Worm (Caenorhabditis elegans): ENCODE results near the gene F01G10.9.

The F01G10.9 gene

DNA sequence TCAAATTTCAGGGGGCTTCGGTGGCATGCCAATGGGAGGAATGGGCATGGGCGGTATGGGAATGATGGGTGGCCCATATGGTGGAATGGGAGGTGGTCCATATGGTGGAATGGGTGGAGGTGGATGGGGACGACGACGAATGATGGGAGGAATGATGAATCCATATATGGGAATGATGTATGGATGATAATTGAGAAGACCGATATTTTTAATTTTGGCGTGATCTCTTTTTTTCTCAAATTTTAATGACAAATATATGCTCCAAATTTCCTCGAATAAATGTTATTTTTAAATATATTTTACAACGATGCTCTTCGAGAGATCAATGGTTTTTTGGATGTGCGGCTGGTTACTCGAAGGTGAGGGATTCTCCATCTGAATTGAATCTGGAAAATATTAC, 18.3 kb upstream of the F01G10.9 start, which contains the start of gene Y43C5A.4:
Y43C5A.4 (plus strand) TSS at position 301 of the 400 bp plus-strand sequence.
- TF ChIP-seq ztf-11 (tag; optimal IDR thresholded peaks at IDR 0.05) (no peak), ceh-90 (tag; optimal IDR thresholded peaks at IDR 0.05) (no peak), ces-1 (GFP tag; optimal IDR thresholded peaks at IDR 0.05) (no peak), snu-23 (GFP tag; optimal IDR thresholded peaks at IDR 0.05) (no peak), zip-4 (GFP tag; optimal IDR thresholded peaks at IDR 0.05) (no peak), lin-14 (GFP tag; optimal IDR thresholded peaks at IDR 0.05) (no peak), nhr-28 (tag; optimal IDR thresholded peaks at IDR 0.05) (no peak), hpl-2 (GFP tag; optimal IDR thresholded peaks at IDR 0.05) (no peak), C16A3.4 (tag; optimal IDR thresholded peaks at IDR 0.05) (no peak), nhr-90 (tag; optimal IDR thresholded peaks at IDR 0.05; ENCODE audit: poor library complexity) (no peak), tbx-2 (tag; optimal IDR thresholded peaks at IDR 0.05) (no peak), nhr-20 (tag; optimal IDR thresholded peaks at IDR 0.05) (no peak), egl-27 (tag; optimal IDR thresholded peaks at IDR 0.05) (no peak), fos-1 (tag; optimal IDR thresholded peaks at IDR 0.05) (no peak), F16B12.6 (tag; optimal IDR thresholded peaks at IDR 0.05) (no peak)

DNA sequence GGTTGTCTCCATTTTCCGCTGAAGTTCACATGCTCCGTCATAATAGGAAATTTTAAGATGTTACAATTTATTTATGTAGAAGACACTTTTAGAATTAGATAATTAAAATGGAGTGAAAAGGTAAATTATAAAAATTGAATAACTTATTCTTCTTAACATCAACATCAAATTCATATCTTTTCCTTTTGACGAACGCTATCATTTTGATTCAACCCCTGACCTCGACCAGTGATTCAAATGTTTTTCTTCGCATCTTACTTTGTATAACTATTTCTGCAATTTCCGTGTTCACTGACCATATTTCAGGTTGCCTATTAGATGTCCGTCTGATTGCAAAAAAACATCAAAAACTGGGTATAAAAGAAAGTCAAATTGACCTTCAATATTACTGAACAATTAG, 17.5 kb upstream of the F01G10.9 start, which contains the start of gene Y43C5A.7:
Y43C5A.7 (plus strand) TSS at position 301 of the 400 bp plus-strand sequence.
- TF ChIP-seq nhr-90 (tag; optimal IDR thresholded peaks at IDR 0.05; ENCODE audit: poor library complexity) (no peak), nhr-28 (tag; optimal IDR thresholded peaks at IDR 0.05) (no peak), efl-1 (optimal IDR thresholded peaks at IDR 0.05) (no peak), efl-1 (GFP tag; optimal IDR thresholded peaks at IDR 0.05 in 1 of 2) (no peak), aly-2 (tag; optimal IDR thresholded peaks at IDR 0.05) (no peak), ets-5 (GFP tag; IDR thresholded peaks at IDR 0.05) (no peak), lin-15B (tag; optimal IDR thresholded peaks at IDR 0.05) (no peak), vab-15 (tag; optimal IDR thresholded peaks at IDR 0.05) (no peak), tbx-2 (tag; optimal IDR thresholded peaks at IDR 0.05) (no peak), nhr-12 (tag; optimal IDR thresholded peaks at IDR 0.05) (no peak), rnt-1 (tag; optimal IDR thresholded peaks at IDR 0.05) (no peak)

- TF ChIP-seq sup-37 (GFP tag; optimal IDR thresholded peaks at IDR 0.05) (no peak), elt-2 (tag; optimal IDR thresholded peaks at IDR 0.05) (no peak), fkh-4 (tag; optimal IDR thresholded peaks at IDR 0.05; ENCODE audit: borderline replicate concordance) (no peak), fos-1 (tag; optimal IDR thresholded peaks at IDR 0.05) (no peak), snpc-4 (tag; optimal IDR thresholded peaks at IDR 0.05) (no peak), nhr-71 (tag; optimal IDR thresholded peaks at IDR 0.05) (peak; percentile 37), nhr-90 (tag; optimal IDR thresholded peaks at IDR 0.05; ENCODE audit: poor library complexity) (no peak), swsn-7 (tag; optimal IDR thresholded peaks at IDR 0.05) (no peak), hpl-2 (GFP tag; optimal IDR thresholded peaks at IDR 0.05) (no peak), unc-130 (tag; optimal IDR thresholded peaks at IDR 0.05) (no peak), nhr-85 (tag) (peak; percentile 75)
These were observed 15.6 kb upstream of the F01G10.9 start for ce11 chrIV:10275050-10275449.

ce11 chrIV:10273781-10274313, 14.4 kb upstream of the F01G10.9 start, which contains the start of gene Y43C5A.3:
Gene Y43C5A.3, plus strand, starts transcription at chrIV:10274036.
- TF ChIP-seq tbx-2 (tag; optimal IDR thresholded peaks at IDR 0.05) (peak; percentile 11), sup-37 (GFP tag; optimal IDR thresholded peaks at IDR 0.05) (no peak), hlh-4 (tag; optimal IDR thresholded peaks at IDR 0.05) (no peak), egl-13 (tag; optimal IDR thresholded peaks at IDR 0.05) (no peak), mef-2 (tag; optimal IDR thresholded peaks at IDR 0.05) (no peak), ets-5 (GFP tag; IDR thresholded peaks at IDR 0.05) (no peak), dsc-1 (tag; optimal IDR thresholded peaks at IDR 0.05) (no peak), xbp-1 (tag; optimal IDR thresholded peaks at IDR 0.05) (no peak), efl-1 (optimal IDR thresholded peaks at IDR 0.05) (no peak), efl-1 (GFP tag; optimal IDR thresholded peaks at IDR 0.05 in 1 of 2) (peak in 1 of 2 experiments; percentile 82), mdl-1 (tag; optimal IDR thresholded peaks at IDR 0.05) (peak in 1 of 2 experiments; percentile 4), elt-2 (tag; optimal IDR thresholded peaks at IDR 0.05) (no peak), nhr-28 (tag; optimal IDR thresholded peaks at IDR 0.05) (no peak), elt-3 (tag; optimal IDR thresholded peaks at IDR 0.05) (peak in 1 of 6 experiments; percentile 67), lin-14 (GFP tag; optimal IDR thresholded peaks at IDR 0.05) (peak; percentile 56), snu-23 (GFP tag; optimal IDR thresholded peaks at IDR 0.05) (peak; percentile 45), sptf-1 (tag; optimal IDR thresholded peaks at IDR 0.05) (no peak), ces-1 (GFP tag; optimal IDR thresholded peaks at IDR 0.05) (no peak), hpl-2 (GFP tag; optimal IDR thresholded peaks at IDR 0.05) (no peak), mab-9 (GFP tag; IDR thresholded peaks at IDR 0.05) (no peak), C34B4.2 (tag; optimal IDR thresholded peaks at IDR 0.05) (no peak), hlh-17 (GFP tag; optimal IDR thresholded peaks at IDR 0.05; ENCODE audit: borderline replicate concordance) (no peak), aha-1 (tag; optimal IDR thresholded peaks at IDR 0.05) (no peak), skn-1 (tag; optimal IDR thresholded peaks at IDR 0.05) (no peak), pag-3 (tag; optimal IDR thresholded peaks at IDR 0.05; ENCODE audit: borderline replicate concordance, insufficient read depth) (no peak)

Data from whole organism, L1 larva.